Worm (Caenorhabditis elegans) whole organism, late embryonic: ENCODE results near the gene srb-17.
A peak's percentile ranks its signal among the peaks of the same experiment; 100 is the strongest.

Experiments used
- C08G9.2 ChIP-seq: sonication (generic microtip); optimal IDR thresholded peaks from 2 replicates; lab custom pipeline; 2016; ENCODE audit warnings: mild to moderate bottlenecking, missing genetic modification characterization, moderate library complexity, missing compliant biosample characterization
- C38D4.7 ChIP-seq: fragments of 200-800 bp; sonication (Bioruptor generic); optimal IDR thresholded peaks from 2 replicates; lab custom pipeline; 2018; ENCODE audit warnings: mild to moderate bottlenecking, missing genetic modification characterization, moderate library complexity, missing compliant biosample characterization
- F13H6.1 ChIP-seq: sonication (generic microtip); optimal IDR thresholded peaks from 2 replicates; lab custom pipeline; 2016; ENCODE audit warnings: missing genetic modification characterization, missing compliant biosample characterization
- K02D7.2 ChIP-seq: sonication (generic microtip); optimal IDR thresholded peaks from 2 replicates; lab custom pipeline; 2017; ENCODE audit warnings: mild to moderate bottlenecking, missing genetic modification characterization, missing compliant biosample characterization
- T23F11.4 ChIP-seq: fragments of 200-800 bp; sonication (Bioruptor generic); optimal IDR thresholded peaks from 2 replicates; lab custom pipeline; 2018; ENCODE audit warnings: mild to moderate bottlenecking, missing genetic modification characterization, missing compliant biosample characterization
- Y22D7AL.16 ChIP-seq: sonication (generic microtip); optimal IDR thresholded peaks from 2 replicates; lab custom pipeline; 2016; ENCODE audit warnings: missing genetic modification characterization, missing compliant biosample characterization
- ceh-14 ChIP-seq: sonication (generic microtip); optimal IDR thresholded peaks from 2 replicates; lab custom pipeline; 2016; ENCODE audit warnings: missing genotype, missing genetic modification characterization, missing compliant biosample characterization
- ceh-18 ChIP-seq: sonication (generic microtip); optimal IDR thresholded peaks from 2 replicates; lab custom pipeline; 2016; ENCODE audit warnings: missing genetic modification characterization, missing compliant biosample characterization
- ceh-19 ChIP-seq: fragments of 200-800 bp; sonication (Bioruptor generic); optimal IDR thresholded peaks from 2 replicates; lab custom pipeline; 2018; ENCODE audit warnings: mild to moderate bottlenecking, missing genetic modification characterization, missing compliant biosample characterization
- ceh-2 ChIP-seq: sonication (generic microtip); optimal IDR thresholded peaks from 2 replicates; lab custom pipeline; 2016; ENCODE audit warnings: missing genotype, missing genetic modification characterization, missing compliant biosample characterization
- ceh-31 ChIP-seq: sonication (generic microtip); optimal IDR thresholded peaks from 2 replicates; lab custom pipeline; 2016; ENCODE audit warnings: missing genetic modification characterization, missing compliant biosample characterization
- ceh-34 ChIP-seq: sonication (generic microtip); optimal IDR thresholded peaks from 2 replicates; lab custom pipeline; 2016; ENCODE audit warnings: mild to moderate bottlenecking, missing genetic modification characterization, missing compliant biosample characterization
- ceh-48 ChIP-seq: sonication (generic microtip); optimal IDR thresholded peaks from 2 replicates; lab custom pipeline; 2016; ENCODE audit warnings: missing genetic modification characterization, inconsistent platforms, missing compliant biosample characterization
- ceh-6 ChIP-seq: fragments of 200-800 bp; sonication (Bioruptor generic); optimal IDR thresholded peaks from 2 replicates; lab custom pipeline; 2018; ENCODE audit warnings: mild to moderate bottlenecking, missing genetic modification characterization, missing compliant biosample characterization
- ceh-9 ChIP-seq: sonication (generic microtip); optimal IDR thresholded peaks from 2 replicates; lab custom pipeline; 2016; ENCODE audit warnings: mild to moderate bottlenecking, missing genetic modification characterization, inconsistent platforms, missing compliant biosample characterization
- dve-1 ChIP-seq: sonication (generic microtip); optimal IDR thresholded peaks from 2 replicates; lab custom pipeline; 2017; ENCODE audit warnings: antibody characterized with exemption, mild to moderate bottlenecking, missing genetic modification characterization, missing compliant biosample characterization
- elt-4 ChIP-seq: sonication (generic microtip); optimal IDR thresholded peaks from 2 replicates; lab custom pipeline; 2016; ENCODE audit warnings: missing genetic modification characterization, missing compliant biosample characterization
- fkh-10 ChIP-seq: fragments of 150-350 bp; optimal IDR thresholded peaks from 2 replicates; lab custom pipeline; 2014; ENCODE audit warnings: missing biosample characterization, missing genetic modification reagents, missing genetic modification characterization
- fkh-6 ChIP-seq: sonication (generic microtip); optimal IDR thresholded peaks from 2 replicates; lab custom pipeline; 2016; ENCODE audit warnings: missing genetic modification characterization, missing compliant biosample characterization
- gmeb-2 ChIP-seq: sonication (generic microtip); optimal IDR thresholded peaks from 2 replicates; lab custom pipeline; 2016; ENCODE audit warnings: missing genetic modification characterization, inconsistent platforms, missing compliant biosample characterization
- hlh-13 ChIP-seq: fragments of 200-800 bp; sonication (Bioruptor generic); optimal IDR thresholded peaks from 2 replicates; lab custom pipeline; 2018; ENCODE audit warnings: mild to moderate bottlenecking, missing genetic modification characterization, missing compliant biosample characterization
- hlh-30 ChIP-seq: sonication (generic microtip); optimal IDR thresholded peaks from 2 replicates; lab custom pipeline; 2017; ENCODE audit warnings: antibody characterized with exemption, missing genetic modification characterization, missing compliant biosample characterization; ENCODE audit not compliant: insufficient read depth
- hlh-6 ChIP-seq: sonication (generic microtip); optimal IDR thresholded peaks from 2 replicates; lab custom pipeline; 2016; ENCODE audit warnings: missing genotype, missing genetic modification characterization, missing compliant biosample characterization
- lim-6 ChIP-seq: sonication (generic microtip); optimal IDR thresholded peaks from 2 replicates; lab custom pipeline; 2016; ENCODE audit warnings: missing genetic modification characterization, missing compliant biosample characterization
- lin-11 ChIP-seq: fragments of 200-800 bp; sonication (Bioruptor generic); optimal IDR thresholded peaks from 2 replicates; lab custom pipeline; 2018; ENCODE audit warnings: mild to moderate bottlenecking, missing genetic modification characterization, missing compliant biosample characterization
- madf-2 ChIP-seq: sonication (generic microtip); optimal IDR thresholded peaks from 2 replicates; lab custom pipeline; 2017; ENCODE audit warnings: missing genetic modification characterization, missing compliant biosample characterization
- nfya-1 ChIP-seq: sonication (generic microtip); optimal IDR thresholded peaks from 2 replicates; lab custom pipeline; 2017; ENCODE audit warnings: missing genetic modification characterization, mild to moderate bottlenecking, missing compliant biosample characterization, antibody characterized with exemption, moderate library complexity
- nhr-11 ChIP-seq: fragments of 150-350 bp; optimal IDR thresholded peaks from 2 replicates; lab custom pipeline; 2014; ENCODE audit warnings: missing biosample characterization, missing genetic modification characterization
- npax-4 ChIP-seq: sonication (generic microtip); optimal IDR thresholded peaks from 2 replicates; lab custom pipeline; 2016; ENCODE audit warnings: missing genetic modification characterization, missing compliant biosample characterization
- odd-2 ChIP-seq: sonication (generic microtip); optimal IDR thresholded peaks from 2 replicates; lab custom pipeline; 2017; ENCODE audit warnings: antibody characterized with exemption, mild to moderate bottlenecking, missing genetic modification characterization, missing compliant biosample characterization
- pha-4 ChIP-seq: fragments of 150-350 bp; optimal IDR thresholded peaks from 2 replicates; lab custom pipeline; 2018; ENCODE audit warnings: missing biosample characterization, missing genetic modification reagents, missing genetic modification characterization
- pros-1 ChIP-seq: fragments of 150-350 bp; optimal IDR thresholded peaks from 2 replicates; lab custom pipeline; 2014; ENCODE audit warnings: missing biosample characterization, missing genetic modification reagents, missing genetic modification characterization
- sdc-2 ChIP-seq: sonication (generic microtip); optimal IDR thresholded peaks from 2 replicates; lab custom pipeline; 2016; ENCODE audit warnings: missing genotype, missing genetic modification characterization, missing compliant biosample characterization
- sox-4 ChIP-seq: sonication (generic microtip); optimal IDR thresholded peaks from 2 replicates; lab custom pipeline; 2017; ENCODE audit warnings: mild to moderate bottlenecking, missing genetic modification characterization, inconsistent platforms, missing compliant biosample characterization
- syd-9 ChIP-seq: sonication (generic microtip); optimal IDR thresholded peaks from 2 replicates; lab custom pipeline; 2016; ENCODE audit warnings: mild to moderate bottlenecking, missing genetic modification characterization, moderate library complexity, missing compliant biosample characterization
- tbx-2 ChIP-seq: sonication (generic microtip); optimal IDR thresholded peaks from 2 replicates; lab custom pipeline; 2016; ENCODE audit warnings: missing genetic modification characterization, missing compliant biosample characterization
- tbx-7 ChIP-seq: sonication (generic microtip); optimal IDR thresholded peaks from 2 replicates; lab custom pipeline; 2016; ENCODE audit warnings: missing genotype, missing genetic modification characterization, missing compliant biosample characterization
- ttx-3 ChIP-seq: sonication (generic microtip); optimal IDR thresholded peaks from 2 replicates; lab custom pipeline; 2016; ENCODE audit warnings: missing genetic modification reagents, missing genetic modification characterization, missing compliant biosample characterization
- unc-42 ChIP-seq: sonication (generic microtip); optimal IDR thresholded peaks from 2 replicates; lab custom pipeline; 2016; ENCODE audit warnings: missing genotype, missing genetic modification characterization, missing compliant biosample characterization
- unc-55 ChIP-seq: sonication (generic microtip); optimal IDR thresholded peaks from 2 replicates; lab custom pipeline; 2017; ENCODE audit warnings: missing biosample characterization, missing genetic modification reagents, missing genetic modification characterization
- unc-86 ChIP-seq: sonication (generic microtip); optimal IDR thresholded peaks from 2 replicates; lab custom pipeline; 2016; ENCODE audit warnings: missing genetic modification characterization, missing compliant biosample characterization
- ztf-16 ChIP-seq: sonication (generic microtip); optimal IDR thresholded peaks from 2 replicates; lab custom pipeline; 2017; ENCODE audit warnings: missing genetic modification characterization, missing compliant biosample characterization

srb-17 gene

DNA sequence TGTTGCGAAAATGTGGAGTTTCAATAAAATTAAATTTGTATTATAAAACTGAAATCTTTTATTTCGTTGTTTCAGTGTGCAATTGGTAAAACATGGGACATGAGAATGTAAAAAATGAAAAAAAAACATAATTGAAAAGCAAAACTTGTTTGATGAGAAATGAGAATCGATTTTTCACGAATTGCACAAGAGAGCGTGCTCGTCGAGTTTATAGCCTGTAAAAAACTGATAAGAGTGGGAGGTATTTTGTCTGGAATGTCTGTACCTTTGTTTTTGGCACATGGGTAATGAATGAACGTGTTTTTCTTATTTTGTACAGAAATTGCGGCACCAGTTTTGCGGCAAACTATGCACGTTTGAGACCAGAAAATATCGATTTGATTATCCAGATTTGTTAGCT is 25.5 kb upstream of the srb-17 start:
- no peak for TF ChIP-seq C38D4.7 (GFP tag; lab: Kevin White, UChicago)
- TF ChIP-seq madf-2 (tag; lab: Kevin White, UChicago), result no peak
- TF ChIP-seq ceh-19 (GFP tag; lab: Kevin White, UChicago), result no peak
- no peak for TF ChIP-seq pha-4 (tag; lab: Kevin White, UChicago)
- TF ChIP-seq ceh-6 (GFP tag; lab: Kevin White, UChicago), result no peak
- no peak for TF ChIP-seq F13H6.1
- no peak for TF ChIP-seq ceh-34 (tag; lab: Kevin White, UChicago)
- no peak for TF ChIP-seq nfya-1
- no peak for TF ChIP-seq Y22D7AL.16 (tag; lab: Kevin White, UChicago)

DNA sequence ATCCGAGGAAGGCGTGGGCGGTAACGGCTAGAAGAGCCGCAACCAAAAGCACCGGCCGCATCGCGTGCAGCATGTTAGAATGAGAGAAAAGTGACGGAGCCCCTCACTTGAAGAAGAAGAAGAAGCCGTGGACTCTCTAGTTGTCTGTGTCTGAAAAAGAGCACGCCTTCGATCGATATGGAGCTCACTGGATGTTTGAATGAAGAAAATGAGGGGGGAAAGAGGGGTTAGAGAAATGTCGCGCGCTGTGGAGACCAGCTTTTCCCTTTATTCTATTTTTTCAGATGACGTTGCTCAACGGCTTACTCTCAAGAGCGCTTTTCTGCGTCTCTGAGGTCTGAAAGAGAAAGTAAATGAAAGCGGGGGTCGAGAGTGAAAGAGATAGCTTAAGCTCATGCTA is 24.7 kb upstream of the srb-17 start, which contains the start of gene egl-21:
Gene egl-21 (minus strand): TSS at position 150 of the 400 bp plus-strand sequence.
- TF ChIP-seq ceh-18 (tag; lab: Kevin White, UChicago) (peak; percentile 17), syd-9 (tag; lab: Kevin White, UChicago) (no peak), tbx-2 (tag; lab: Kevin White, UChicago) (peak; percentile 6), K02D7.2 (tag; lab: Kevin White, UChicago) (no peak), F13H6.1 (no peak), Y22D7AL.16 (tag; lab: Kevin White, UChicago) (no peak), sdc-2 (tag; lab: Kevin White, UChicago) (no peak), ceh-48 (tag; lab: Kevin White, UChicago) (peak; percentile 66), C08G9.2 (no peak), unc-42 (tag; lab: Kevin White, UChicago) (peak; percentile 81), nfya-1 (peak; percentile 25), unc-86 (peak; percentile 2), lim-6 (peak; percentile 1), ceh-31 (tag; lab: Kevin White, UChicago) (peak; percentile 43), unc-55 (GFP tag; lab: Kevin White, UChicago) (peak; percentile 13), ceh-14 (peak; percentile 67), tbx-7 (tag; lab: Kevin White, UChicago) (no peak), ceh-9 (tag; lab: Kevin White, UChicago) (no peak)
- TF ChIP-seq, all 69 proteins: peak for 10

DNA sequence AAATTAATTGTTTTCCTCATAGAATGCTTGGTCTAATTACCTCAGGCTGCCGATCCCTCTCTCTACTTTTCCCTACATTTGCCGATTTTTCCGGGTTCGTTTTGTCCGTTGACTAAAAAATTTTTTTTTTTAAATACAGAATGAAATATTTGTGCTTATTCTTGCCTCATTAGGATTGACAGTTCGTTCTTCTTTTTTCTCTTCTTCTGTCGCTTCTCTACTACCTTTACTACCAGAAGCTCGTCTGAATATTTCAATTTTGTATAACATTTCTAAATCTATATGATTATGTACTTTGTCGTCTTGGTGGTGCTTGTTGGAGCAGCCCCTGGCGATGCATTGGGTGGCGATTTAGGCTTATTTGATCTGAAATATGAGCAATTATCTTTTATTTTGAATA is 18.2 kb upstream of the srb-17 start:
- no peak for TF ChIP-seq T23F11.4 (GFP tag; lab: Kevin White, UChicago)
- TF ChIP-seq ceh-48 (tag; lab: Kevin White, UChicago), result no peak
- TF ChIP-seq F13H6.1, result no peak
- TF ChIP-seq gmeb-2 (tag; lab: Kevin White, UChicago), result no peak
- TF ChIP-seq ceh-31 (tag; lab: Kevin White, UChicago), result no peak
- no peak for TF ChIP-seq lin-11
- TF ChIP-seq sox-4, result no peak
- no peak for TF ChIP-seq odd-2 (tag; lab: Kevin White, UChicago)
- no peak for TF ChIP-seq ttx-3 (tag; lab: Kevin White, UChicago)
- TF ChIP-seq elt-4 (tag; lab: Kevin White, UChicago), result no peak
- no peak for TF ChIP-seq npax-4 (tag; lab: Kevin White, UChicago)
- no peak for TF ChIP-seq fkh-6 (tag; lab: Kevin White, UChicago)
- TF ChIP-seq ceh-2 (tag; lab: Kevin White, UChicago), result no peak
- no peak for TF ChIP-seq pros-1 (tag; lab: Kevin White, UChicago)
- no peak for TF ChIP-seq ceh-19 (GFP tag; lab: Kevin White, UChicago)
- no peak for TF ChIP-seq unc-55 (GFP tag; lab: Kevin White, UChicago)
- TF ChIP-seq hlh-6 (tag; lab: Kevin White, UChicago), result no peak
- TF ChIP-seq K02D7.2 (tag; lab: Kevin White, UChicago), result no peak
- TF ChIP-seq hlh-13 (GFP tag; lab: Kevin White, UChicago), result no peak

- no peak for TF ChIP-seq T23F11.4 (GFP tag; lab: Kevin White, UChicago)
- no peak for TF ChIP-seq dve-1 (tag; lab: Kevin White, UChicago)
- TF ChIP-seq fkh-10 (GFP tag; lab: Kevin White, UChicago), result no peak
- no peak for TF ChIP-seq hlh-30
- TF ChIP-seq sox-4, result no peak
- TF ChIP-seq nhr-11, result no peak
- no peak for TF ChIP-seq ztf-16 (tag; lab: Kevin White, UChicago)
- no peak for TF ChIP-seq ceh-34 (tag; lab: Kevin White, UChicago)
- TF ChIP-seq pros-1 (tag; lab: Kevin White, UChicago), result no peak
- TF ChIP-seq unc-86, result no peak
- no peak for TF ChIP-seq ceh-6 (GFP tag; lab: Kevin White, UChicago)
Observed at ce11 chrIV:10472478-10472877, 15.4 kb upstream of the srb-17 start, which contains the start of gene bgnt-1.1. Gene bgnt-1.1, plus strand, starts transcription at chrIV:10472778.
